Fruit fly (Drosophila melanogaster): ENCODE results near the gene jvl.
A peak's percentile ranks its signal among the peaks of the same experiment; 100 is the strongest.

The jvl gene

DNA sequence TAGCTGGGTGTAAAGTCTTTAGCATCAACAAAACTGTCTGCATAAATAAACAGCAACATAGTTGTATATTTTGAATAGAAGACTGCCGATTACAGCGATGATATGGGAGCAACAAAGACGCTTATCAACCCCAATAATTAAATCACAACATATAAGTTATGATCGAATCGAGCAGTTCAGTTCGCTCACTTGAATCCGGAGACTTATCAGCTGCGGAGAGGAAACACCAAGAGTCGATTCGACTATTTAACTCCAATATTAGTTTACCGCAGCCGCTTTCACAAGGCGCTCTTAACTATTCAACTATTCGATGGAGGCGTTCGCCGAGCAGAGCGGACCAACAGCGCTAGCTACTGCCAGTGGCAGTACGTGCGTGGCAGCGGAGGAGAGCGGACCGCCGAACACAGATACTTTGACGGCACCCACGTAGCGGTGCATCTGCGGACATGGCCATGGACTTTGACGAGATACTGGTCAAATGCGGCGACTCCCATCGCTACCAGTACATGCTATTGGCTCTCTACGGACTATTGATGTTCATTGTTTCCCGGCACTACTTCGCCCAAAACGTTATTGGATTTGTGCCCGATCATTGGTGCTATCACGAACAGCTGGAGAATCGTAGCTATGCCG, 57.4 kb downstream of the jvl start, which contains the start of gene CG14856 (continued):
- TF ChIP-seq seq (GFP tag; IDR thresholded peaks at IDR 0.05) (no peak; the same call in 1 of the 2 replicates), slou (GFP tag; optimal IDR thresholded peaks at IDR 0.05) (no peak), CG15601 (tag; optimal IDR thresholded peaks at IDR 0.05) (no peak), Kr (GFP tag; optimal IDR thresholded peaks at IDR 0.05) (no peak), CG6813 (GFP tag; optimal IDR thresholded peaks at IDR 0.05) (no peak), bab2 (GFP tag; optimal IDR thresholded peaks at IDR 0.05) (no peak), ham (GFP tag; IDR thresholded peaks at IDR 0.05) (no peak), Dref (GFP tag; IDR thresholded peaks at IDR 0.05) (no peak), Side (GFP tag; optimal IDR thresholded peaks at IDR 0.05) (no peak), otp (GFP tag; IDR thresholded peaks at IDR 0.05) (0 out of 3 replicates have a peak, but pooled peaks have one; percentile 25), CG17912 (GFP tag; optimal IDR thresholded peaks at IDR 0.05) (no peak), Spps (tag; optimal IDR thresholded peaks at IDR 0.05) (no peak), Chrac-16 (GFP tag; optimal IDR thresholded peaks at IDR 0.05) (no peak), CG6765 (GFP tag; optimal IDR thresholded peaks at IDR 0.05) (no peak), CG14965 (GFP tag; optimal IDR thresholded peaks at IDR 0.05; ENCODE audit: borderline replicate concordance) (no peak), CTCF (GFP tag; optimal IDR thresholded peaks at IDR 0.05) (no peak), Ptx1 (GFP tag; IDR thresholded peaks at IDR 0.05) (no peak), zfh2 (GFP tag; optimal IDR thresholded peaks at IDR 0.05) (no peak), Myb (GFP tag; optimal IDR thresholded peaks at IDR 0.05) (no peak), hkb (optimal IDR thresholded peaks at IDR 0.05) (no peak), hkb (GFP tag; IDR thresholded peaks at IDR 0.05) (peak; percentile 40; the same call in 1 of the 2 replicates), wor (GFP tag; IDR thresholded peaks at IDR 0.05) (no peak), sr (GFP tag; IDR thresholded peaks at IDR 0.05) (peak; percentile 54; the same call in 1 of the 3 replicates), aop (GFP tag; IDR thresholded peaks at IDR 0.05) (no peak), Bdp1 (GFP tag; optimal IDR thresholded peaks at IDR 0.05) (no peak), CG16813 (GFP tag; IDR thresholded peaks at IDR 0.05; ENCODE audit: partially characterized antibody) (no peak), CG9727 (GFP tag; optimal IDR thresholded peaks at IDR 0.05) (no peak), ERR (GFP tag; optimal IDR thresholded peaks at IDR 0.05) (no peak), CG4820 (GFP tag; optimal IDR thresholded peaks at IDR 0.05) (no peak), Rfx (GFP tag; IDR thresholded peaks at IDR 0.05) (peak; percentile 26; the same call in 1 of the 2 replicates), vfl (GFP tag; optimal IDR thresholded peaks at IDR 0.05) (no peak), Opbp (GFP tag; IDR thresholded peaks at IDR 0.05; ENCODE audit: partially characterized antibody) (peak; percentile 48; the same call in 1 of the 3 replicates), CG43689 (GFP tag; IDR thresholded peaks at IDR 0.05) (no peak), zfh1 (GFP tag; IDR thresholded peaks at IDR 0.05) (no peak), CG2712 (tag; optimal IDR thresholded peaks at IDR 0.05) (no peak), trem (tag; optimal IDR thresholded peaks at IDR 0.05) (no peak), ranshi (GFP tag; IDR thresholded peaks at IDR 0.05) (peak; percentile 21; the same call in 1 of the 2 replicates), CG34422 (GFP tag; IDR thresholded peaks at IDR 0.05) (no peak), gce (GFP tag; IDR thresholded peaks at IDR 0.05) (no peak), CoRest (tag; optimal IDR thresholded peaks at IDR 0.05) (no peak), CG11398 (GFP tag; optimal IDR thresholded peaks at IDR 0.05) (no peak), org-1 (GFP tag; optimal IDR thresholded peaks at IDR 0.05) (no peak), CG13296 (GFP tag; optimal IDR thresholded peaks at IDR 0.05) (peak; percentile 1), pho (GFP tag; optimal IDR thresholded peaks at IDR 0.05) (no peak), CG11093 (GFP tag; IDR thresholded peaks at IDR 0.05) (no peak), CG7963 (GFP tag; IDR thresholded peaks at IDR 0.05; ENCODE audit: partially characterized antibody) (no peak), sob (GFP tag; IDR thresholded peaks at IDR 0.05) (0 out of 2 replicates have a peak, but pooled peaks have one; percentile 40), E2f1 (GFP tag; IDR thresholded peaks at IDR 0.05) (no peak), ato (GFP tag; IDR thresholded peaks at IDR 0.05; ENCODE audit: partially characterized antibody) (no peak), CG13287 (GFP tag; IDR thresholded peaks at IDR 0.05; ENCODE audit: partially characterized antibody) (peak; percentile 30; the same call in 1 of the 2 replicates), CG11560 (tag; IDR thresholded peaks at IDR 0.05) (no peak), CG3281 (GFP tag; optimal IDR thresholded peaks at IDR 0.05) (peak; percentile 9)

All from whole organism, embryonic.